Worm (Caenorhabditis elegans): ENCODE results near the gene del-6.

The del-6 gene

ce11 chrV:10572614-10573013 is at the start of gene del-6:
del-6 (plus strand) TSS chrV:10572914.
- no peak for TF ChIP-seq ref-1 (GFP tag; conservative IDR thresholded peaks at IDR 0.05)
- no peak for TF ChIP-seq med-1 (GFP tag; optimal IDR thresholded peaks at IDR 0.05; ENCODE audit: insufficient read depth)
- no peak for TF ChIP-seq flt-1 (GFP tag; IDR thresholded peaks at IDR 0.05)
- TF ChIP-seq tab-1 (GFP tag; IDR thresholded peaks at IDR 0.05), result no peak
- no peak for TF ChIP-seq cog-1 (tag; optimal IDR thresholded peaks at IDR 0.05)
- TF ChIP-seq ztf-29 (GFP tag; IDR thresholded peaks at IDR 0.05), result no peak
- TF ChIP-seq T22C8.4 (GFP tag; IDR thresholded peaks at IDR 0.05), result no peak
- TF ChIP-seq klf-2 (GFP tag; conservative IDR thresholded peaks at IDR 0.05), result no peak

- peak; percentile 79; the same call in 1 of the 2 replicates for TF ChIP-seq flt-1 (GFP tag; IDR thresholded peaks at IDR 0.05)
- TF ChIP-seq tab-1 (GFP tag; IDR thresholded peaks at IDR 0.05), result no peak
- TF ChIP-seq cog-1 (tag; optimal IDR thresholded peaks at IDR 0.05), result peak; percentile 3
- TF ChIP-seq T22C8.4 (GFP tag; IDR thresholded peaks at IDR 0.05), result no peak
- 0 out of 2 replicates have a peak, but pooled peaks have one; percentile 27 for TF ChIP-seq klf-2 (GFP tag; conservative IDR thresholded peaks at IDR 0.05)
- no peak for TF ChIP-seq med-1 (GFP tag; optimal IDR thresholded peaks at IDR 0.05; ENCODE audit: insufficient read depth)
- TF ChIP-seq ztf-23 (GFP tag; IDR thresholded peaks at IDR 0.05), result no peak
- TF ChIP-seq ref-1 (GFP tag; conservative IDR thresholded peaks at IDR 0.05), result no peak
- no peak for TF ChIP-seq ztf-29 (GFP tag; IDR thresholded peaks at IDR 0.05)
Observed at ce11 chrV:10525902-10526301, 46.8 kb upstream of the del-6 start, which contains the start of the genes C35A5.8 and hda-11. C35A5.8 (minus strand) TSS chrV:10525908. hda-11 (plus strand) TSS chrV:10526184.

ce11 chrV:10528500-10528899 is 44.2 kb upstream of the del-6 start, which contains the start of gene F25D1.3:
F25D1.3 (plus strand) TSS chrV:10528724.
- TF ChIP-seq tab-1 (GFP tag; IDR thresholded peaks at IDR 0.05) (no peak), ztf-29 (GFP tag; IDR thresholded peaks at IDR 0.05) (no peak), ref-1 (GFP tag; conservative IDR thresholded peaks at IDR 0.05) (no peak), cog-1 (tag; optimal IDR thresholded peaks at IDR 0.05) (no peak), klf-2 (GFP tag; conservative IDR thresholded peaks at IDR 0.05) (no peak), T22C8.4 (GFP tag; IDR thresholded peaks at IDR 0.05) (no peak), flt-1 (GFP tag; IDR thresholded peaks at IDR 0.05) (no peak), med-1 (GFP tag; optimal IDR thresholded peaks at IDR 0.05; ENCODE audit: insufficient read depth) (no peak), ztf-23 (GFP tag; IDR thresholded peaks at IDR 0.05) (no peak)

- TF ChIP-seq ref-1 (GFP tag; conservative IDR thresholded peaks at IDR 0.05) (no peak), T22C8.4 (GFP tag; IDR thresholded peaks at IDR 0.05) (no peak), flt-1 (GFP tag; IDR thresholded peaks at IDR 0.05) (no peak), med-1 (GFP tag; optimal IDR thresholded peaks at IDR 0.05; ENCODE audit: insufficient read depth) (no peak), klf-2 (GFP tag; conservative IDR thresholded peaks at IDR 0.05) (no peak), ztf-29 (GFP tag; IDR thresholded peaks at IDR 0.05) (no peak), cog-1 (tag; optimal IDR thresholded peaks at IDR 0.05) (no peak), tab-1 (GFP tag; IDR thresholded peaks at IDR 0.05) (no peak)
Observed at ce11 chrV:10529600-10529999, 43.1 kb upstream of the del-6 start.

- TF ChIP-seq ztf-29 (GFP tag; IDR thresholded peaks at IDR 0.05), result no peak
- no peak for TF ChIP-seq klf-2 (GFP tag; conservative IDR thresholded peaks at IDR 0.05)
- TF ChIP-seq T22C8.4 (GFP tag; IDR thresholded peaks at IDR 0.05), result no peak
- no peak for TF ChIP-seq ztf-23 (GFP tag; IDR thresholded peaks at IDR 0.05)
- TF ChIP-seq med-1 (GFP tag; optimal IDR thresholded peaks at IDR 0.05; ENCODE audit: insufficient read depth), result no peak
- TF ChIP-seq flt-1 (GFP tag; IDR thresholded peaks at IDR 0.05), result no peak
- TF ChIP-seq ref-1 (GFP tag; conservative IDR thresholded peaks at IDR 0.05), result no peak
- no peak for TF ChIP-seq cog-1 (tag; optimal IDR thresholded peaks at IDR 0.05)
- no peak for TF ChIP-seq tab-1 (GFP tag; IDR thresholded peaks at IDR 0.05)
Observed at ce11 chrV:10532725-10533124, 40.0 kb upstream of the del-6 start, which contains the start of gene txt-10. txt-10 (minus strand) TSS chrV:10532825.

- no peak for TF ChIP-seq klf-2 (GFP tag; conservative IDR thresholded peaks at IDR 0.05)
Observed at ce11 chrV:10535325-10535724, 37.4 kb upstream of the del-6 start.

- no peak for TF ChIP-seq cog-1 (tag; optimal IDR thresholded peaks at IDR 0.05)
- TF ChIP-seq flt-1 (GFP tag; IDR thresholded peaks at IDR 0.05), result no peak
- no peak for TF ChIP-seq klf-2 (GFP tag; conservative IDR thresholded peaks at IDR 0.05)
- TF ChIP-seq tab-1 (GFP tag; IDR thresholded peaks at IDR 0.05), result no peak
- no peak for TF ChIP-seq ref-1 (GFP tag; conservative IDR thresholded peaks at IDR 0.05)
- TF ChIP-seq ztf-29 (GFP tag; IDR thresholded peaks at IDR 0.05), result no peak
- TF ChIP-seq ztf-23 (GFP tag; IDR thresholded peaks at IDR 0.05), result no peak
- no peak for TF ChIP-seq T22C8.4 (GFP tag; IDR thresholded peaks at IDR 0.05)
- no peak for TF ChIP-seq med-1 (GFP tag; optimal IDR thresholded peaks at IDR 0.05; ENCODE audit: insufficient read depth)
Observed at ce11 chrV:10536095-10536691, 36.5 kb upstream of the del-6 start, which contains the start of gene ppm-1.A. ppm-1.A (minus strand) TSS chrV:10536388.

- no peak for TF ChIP-seq flt-1 (GFP tag; IDR thresholded peaks at IDR 0.05)
- no peak for TF ChIP-seq klf-2 (GFP tag; conservative IDR thresholded peaks at IDR 0.05)
- TF ChIP-seq ref-1 (GFP tag; conservative IDR thresholded peaks at IDR 0.05), result no peak
- TF ChIP-seq ztf-29 (GFP tag; IDR thresholded peaks at IDR 0.05), result no peak
- TF ChIP-seq T22C8.4 (GFP tag; IDR thresholded peaks at IDR 0.05), result no peak
- peak; percentile 1 for TF ChIP-seq med-1 (GFP tag; optimal IDR thresholded peaks at IDR 0.05; ENCODE audit: insufficient read depth)
- TF ChIP-seq cog-1 (tag; optimal IDR thresholded peaks at IDR 0.05), result peak; percentile 58
- no peak for TF ChIP-seq tab-1 (GFP tag; IDR thresholded peaks at IDR 0.05)
- TF ChIP-seq ztf-23 (GFP tag; IDR thresholded peaks at IDR 0.05), result peak; percentile 94
Observed at ce11 chrV:10536808-10537207, 35.9 kb upstream of the del-6 start.

ce11 chrV:10539114-10539513 is 33.6 kb upstream of the del-6 start, which contains the start of gene F25D1.8:
F25D1.8 (plus strand) TSS chrV:10539414.
- TF ChIP-seq ref-1 (GFP tag; conservative IDR thresholded peaks at IDR 0.05), result no peak
- TF ChIP-seq tab-1 (GFP tag; IDR thresholded peaks at IDR 0.05), result no peak
- TF ChIP-seq T22C8.4 (GFP tag; IDR thresholded peaks at IDR 0.05), result no peak
- no peak for TF ChIP-seq med-1 (GFP tag; optimal IDR thresholded peaks at IDR 0.05; ENCODE audit: insufficient read depth)
- TF ChIP-seq ztf-23 (GFP tag; IDR thresholded peaks at IDR 0.05), result no peak
- TF ChIP-seq klf-2 (GFP tag; conservative IDR thresholded peaks at IDR 0.05), result no peak
- no peak for TF ChIP-seq flt-1 (GFP tag; IDR thresholded peaks at IDR 0.05)
- TF ChIP-seq cog-1 (tag; optimal IDR thresholded peaks at IDR 0.05), result no peak
- no peak for TF ChIP-seq ztf-29 (GFP tag; IDR thresholded peaks at IDR 0.05)

Data from whole organism, midembryonic.